Worm (Caenorhabditis elegans): Measurements from ENCODE around the gene C01G10.7.
A peak's percentile ranks its signal among the peaks of the same experiment; 100 is the strongest.

DNA sequence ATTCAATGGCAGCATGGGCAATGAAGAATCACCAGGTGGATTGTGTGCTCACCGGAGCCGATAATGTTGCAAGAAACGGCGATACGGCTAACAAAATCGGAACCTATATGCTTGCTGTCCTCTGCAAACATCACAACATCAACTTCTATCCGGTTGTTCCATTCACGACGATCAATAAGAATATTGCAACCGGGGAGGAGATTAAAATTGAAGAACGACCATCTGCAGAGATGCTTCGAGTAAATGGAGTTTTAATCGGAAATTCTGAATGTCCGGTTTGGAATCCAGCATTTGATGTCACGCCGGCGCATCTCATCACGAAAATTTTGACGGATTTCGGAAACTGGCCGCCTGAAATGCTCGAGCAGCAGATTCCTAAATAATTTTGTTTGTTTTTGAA lies 1.9 kb upstream of the C01G10.7 start:
- TF ChIP-seq mdl-1 (tag; optimal IDR thresholded peaks at IDR 0.05): no peak
- no peak for TF ChIP-seq ceh-16 (tag; optimal IDR thresholded peaks at IDR 0.05)
- no peak for TF ChIP-seq zag-1 (tag; optimal IDR thresholded peaks at IDR 0.05)
- TF ChIP-seq elt-1 (tag; optimal IDR thresholded peaks at IDR 0.05): no peak
- no peak for TF ChIP-seq R02D3.7 (tag; optimal IDR thresholded peaks at IDR 0.05)
- no peak for TF ChIP-seq fos-1 (tag; optimal IDR thresholded peaks at IDR 0.05)
- no peak for TF ChIP-seq skn-1 (tag; optimal IDR thresholded peaks at IDR 0.05)
- TF ChIP-seq lsy-2 (tag; optimal IDR thresholded peaks at IDR 0.05): no peak
- TF ChIP-seq ceh-82 (tag; optimal IDR thresholded peaks at IDR 0.05): no peak
- peak; percentile 79 for TF ChIP-seq ama-1 (optimal IDR thresholded peaks at IDR 0.05)
- TF ChIP-seq ztf-11 (tag; optimal IDR thresholded peaks at IDR 0.05): no peak
